Fruit fly (Drosophila melanogaster) whole organism, prepupa: ENCODE measurements around the gene Gr98b.

Experiments
- Blimp-1 ChIP-seq: fragments of 200-800 bp; sonication (Bioruptor generic); optimal IDR thresholded peaks from 3 replicates; lab custom pipeline; 2017; ENCODE audit warnings: missing biosample characterization, missing genetic modification characterization, mild to moderate bottlenecking, moderate library complexity, missing genetic modification reagents
- CG10631 ChIP-seq: fragments of 200-800 bp; sonication (Bioruptor generic); optimal IDR thresholded peaks from 2 replicates; lab custom pipeline; 2016; ENCODE audit warnings: missing biosample characterization, missing genetic modification characterization
- CG10669 ChIP-seq: fragments of 200-800 bp; sonication (Bioruptor generic); optimal IDR thresholded peaks from 3 replicates; lab custom pipeline; 2018; ENCODE audit warnings: missing biosample characterization, mild to moderate bottlenecking, missing genetic modification characterization, moderate library complexity
- CG11294 ChIP-seq: fragments of 200-800 bp; sonication (Bioruptor generic); IDR thresholded peaks from 2 replicates; pipeline ENCODE4 v1.3.6; 2022; ENCODE audit warnings: missing biosample characterization, missing genetic modification characterization
- CG11762 ChIP-seq: fragments of 200-800 bp; sonication (Bioruptor generic); optimal IDR thresholded peaks from 3 replicates; lab custom pipeline; 2016; ENCODE audit warnings: missing biosample characterization, missing genetic modification characterization; ENCODE audit not compliant: insufficient read depth
- CG15336 ChIP-seq: fragments of 200-800 bp; sonication (Bioruptor generic); IDR thresholded peaks from 2 replicates; pipeline ENCODE4 v1.3.6; 2022; ENCODE audit warnings: missing biosample characterization, missing genetic modification characterization
- CG1621 ChIP-seq: fragments of 200-800 bp; sonication (Bioruptor generic); optimal IDR thresholded peaks from 3 replicates; lab custom pipeline; 2018; ENCODE audit warnings: missing biosample characterization, mild to moderate bottlenecking, missing genetic modification characterization
- CG16779 ChIP-seq: fragments of 200-800 bp; sonication (Bioruptor generic); optimal IDR thresholded peaks from 3 replicates; lab custom pipeline; 2017; ENCODE audit warnings: missing biosample characterization, mild to moderate bottlenecking, missing genetic modification characterization
- CG3032 ChIP-seq: fragments of 200-800 bp; optimal IDR thresholded peaks from 2 replicates; lab custom pipeline; 2019; ENCODE audit warnings: missing biosample characterization, mild to moderate bottlenecking, missing genetic modification characterization, moderate library complexity
- CG31627 ChIP-seq: fragments of 200-800 bp; sonication (Bioruptor generic); optimal IDR thresholded peaks from 3 replicates; lab custom pipeline; 2016; ENCODE audit warnings: missing biosample characterization, missing genetic modification characterization
- CG32006 ChIP-seq: fragments of 200-800 bp; sonication (Bioruptor generic); optimal IDR thresholded peaks from 3 replicates; lab custom pipeline; 2017; ENCODE audit warnings: missing biosample characterization, mild to moderate bottlenecking, missing genetic modification characterization
- CG34406 ChIP-seq: fragments of 200-800 bp; sonication (Bioruptor generic); optimal IDR thresholded peaks from 3 replicates; lab custom pipeline; 2016; ENCODE audit warnings: missing biosample characterization, missing genetic modification characterization
- CG3919 ChIP-seq: fragments of 200-800 bp; sonication (Bioruptor generic); optimal IDR thresholded peaks from 3 replicates; lab custom pipeline; 2016; ENCODE audit warnings: missing biosample characterization, missing genetic modification characterization
- CG4318 ChIP-seq: fragments of 200-800 bp; sonication (Bioruptor generic); optimal IDR thresholded peaks from 3 replicates; lab custom pipeline; 2017; ENCODE audit warnings: missing biosample characterization, mild to moderate bottlenecking, missing genetic modification characterization
- CG6163 ChIP-seq: fragments of 200-800 bp; sonication (Bioruptor generic); IDR thresholded peaks from 3 replicates; pipeline ENCODE4 v1.3.6; 2022; ENCODE audit warnings: missing biosample characterization, missing genetic modification characterization
- CG6276 ChIP-seq: fragments of 200-800 bp; sonication (Bioruptor generic); optimal IDR thresholded peaks from 2 replicates; lab custom pipeline; 2017; ENCODE audit warnings: missing biosample characterization, mild to moderate bottlenecking, missing genetic modification characterization
- CG6792 ChIP-seq: fragments of 200-800 bp; sonication (Bioruptor generic); optimal IDR thresholded peaks from 3 replicates; lab custom pipeline; 2016; ENCODE audit warnings: missing biosample characterization, missing genetic modification characterization
- CG6808 ChIP-seq: fragments of 200-800 bp; sonication (Bioruptor generic); optimal IDR thresholded peaks from 3 replicates; lab custom pipeline; 2017; ENCODE audit warnings: missing biosample characterization, missing genetic modification characterization, mild to moderate bottlenecking, moderate library complexity, missing genetic modification reagents
- CG6854 ChIP-seq: fragments of 200-800 bp; sonication (Bioruptor generic); optimal IDR thresholded peaks from 2 replicates; lab custom pipeline; 2017; ENCODE audit warnings: missing biosample characterization, mild to moderate bottlenecking, missing genetic modification characterization
- CG7368 ChIP-seq: fragments of 200-800 bp; sonication (Bioruptor generic); optimal IDR thresholded peaks from 3 replicates; lab custom pipeline; 2016; ENCODE audit warnings: missing biosample characterization, missing genetic modification characterization
- CG8319 ChIP-seq: fragments of 200-800 bp; sonication (Bioruptor generic); optimal IDR thresholded peaks from 3 replicates; lab custom pipeline; 2016; ENCODE audit warnings: missing biosample characterization, missing genetic modification characterization
- CG8632 ChIP-seq: fragments of 200-800 bp; sonication (Bioruptor generic); optimal IDR thresholded peaks from 3 replicates; lab custom pipeline; 2016; ENCODE audit warnings: missing biosample characterization, missing genetic modification characterization
- Eip75B ChIP-seq: fragments of 200-800 bp; sonication (Bioruptor generic); optimal IDR thresholded peaks from 3 replicates; lab custom pipeline; 2016; ENCODE audit warnings: missing biosample characterization, missing genetic modification characterization
- Eip93F ChIP-seq: fragments of 200-800 bp; sonication (Bioruptor generic); optimal IDR thresholded peaks from 2 replicates; lab custom pipeline; 2016; ENCODE audit warnings: missing biosample characterization, mild to moderate bottlenecking, missing genetic modification characterization
- Ets21C ChIP-seq: fragments of 200-800 bp; sonication (Bioruptor generic); optimal IDR thresholded peaks from 3 replicates; lab custom pipeline; 2016; ENCODE audit warnings: missing biosample characterization, missing genetic modification characterization
- Gug ChIP-seq: fragments of 200-800 bp; sonication (Bioruptor generic); IDR thresholded peaks from 2 replicates; pipeline ENCODE4 v1.3.6; 2022; ENCODE audit warnings: missing biosample characterization, missing genetic modification characterization
- Hr38 ChIP-seq: sonication (Bioruptor generic); optimal IDR thresholded peaks from 2 replicates; lab custom pipeline; 2016; ENCODE audit warnings: missing biosample characterization, missing genetic modification characterization
- Hr39 ChIP-seq: fragments of 200-800 bp; sonication (Bioruptor generic); optimal IDR thresholded peaks from 2 replicates; lab custom pipeline; 2016; ENCODE audit warnings: missing biosample characterization, missing genetic modification characterization
- Hr4 ChIP-seq: fragments of 200-800 bp; sonication (Bioruptor generic); optimal IDR thresholded peaks from 3 replicates; lab custom pipeline; 2016; ENCODE audit warnings: missing biosample characterization, missing genetic modification characterization
- Met ChIP-seq: fragments of 200-800 bp; sonication (Bioruptor generic); optimal IDR thresholded peaks from 3 replicates; lab custom pipeline; 2016; ENCODE audit warnings: missing biosample characterization, missing genetic modification characterization
- OdsH ChIP-seq: fragments of 200-800 bp; sonication (Bioruptor generic); optimal IDR thresholded peaks from 3 replicates; lab custom pipeline; 2016; ENCODE audit warnings: missing biosample characterization, missing genetic modification characterization
- Sox14 ChIP-seq: fragments of 200-800 bp; sonication (Bioruptor generic); optimal IDR thresholded peaks from 3 replicates; lab custom pipeline; 2016; ENCODE audit warnings: missing biosample characterization, missing genetic modification characterization
- Sox15 ChIP-seq: fragments of 200-800 bp; sonication (Bioruptor generic); optimal IDR thresholded peaks from 3 replicates; lab custom pipeline; 2016; ENCODE audit warnings: missing biosample characterization, missing genetic modification characterization
- acj6 ChIP-seq: fragments of 200-800 bp; sonication (Bioruptor generic); optimal IDR thresholded peaks from 3 replicates; lab custom pipeline; 2016; ENCODE audit warnings: missing biosample characterization, missing genetic modification characterization
- dac ChIP-seq: fragments of 200-800 bp; sonication (Bioruptor generic); optimal IDR thresholded peaks from 2 replicates; lab custom pipeline; 2017; ENCODE audit warnings: missing biosample characterization, mild to moderate bottlenecking, missing genetic modification characterization
- dsx ChIP-seq: fragments of 200-800 bp; optimal IDR thresholded peaks from 3 replicates; lab custom pipeline; 2019; ENCODE audit warnings: missing biosample characterization, mild to moderate bottlenecking, missing genetic modification characterization, moderate library complexity; ENCODE audit not compliant: poor library complexity, severe bottlenecking
- eg ChIP-seq: fragments of 200-800 bp; sonication (Bioruptor generic); IDR thresholded peaks from 3 replicates; pipeline ENCODE4 v1.3.6; 2022; ENCODE audit warnings: missing biosample characterization, missing genetic modification characterization
- fd59A ChIP-seq: fragments of 200-800 bp; sonication (Bioruptor generic); optimal IDR thresholded peaks from 2 replicates; lab custom pipeline; 2017; ENCODE audit warnings: missing biosample characterization, mild to moderate bottlenecking, missing genetic modification characterization, missing genetic modification reagents
- lz ChIP-seq: fragments of 200-800 bp; sonication (Bioruptor generic); optimal IDR thresholded peaks from 3 replicates; lab custom pipeline; 2016; ENCODE audit warnings: missing biosample characterization, missing genetic modification characterization
- salr ChIP-seq, 2 experiments: fragments of 200-800 bp; sonication (Bioruptor generic); optimal IDR thresholded peaks; 3 replicates each; lab custom pipeline; 2016 to 2018; ENCODE audit warnings: missing biosample characterization in 2 of 2, missing genetic modification characterization in 2 of 2, mild to moderate bottlenecking in 1 of 2
- ss ChIP-seq, 2 experiments: fragments of 200-800 bp; sonication (Bioruptor generic); optimal IDR thresholded peaks; 2 replicates in 1 of 2; 3 replicates in 1 of 2; lab custom pipeline; 2017 to 2018; ENCODE audit warnings: mild to moderate bottlenecking in 2 of 2, missing biosample characterization in 2 of 2, missing genetic modification characterization in 2 of 2, moderate library complexity in 1 of 2

Gene Gr98b

dm6 chr3R:27569706-27570105 lies 27.4 kb downstream of the Gr98b start (continued):
- TF ChIP-seq CG3032 (peak; percentile 67), ss (GFP tag; optimal IDR thresholded peaks at IDR 0.05; lab: Kevin White, UChicago) (peak in 1 of 2 experiments; percentile 81), CG10669 (GFP tag; lab: Kevin White, UChicago) (peak; percentile 82), CG1621 (tag; lab: Kevin White, UChicago) (no peak), salr (GFP tag; optimal IDR thresholded peaks at IDR 0.05; lab: Kevin White, UChicago) (peak in 1 of 2 experiments; percentile 32), dsx (GFP tag; lab: Kevin White, UChicago) (peak; percentile 66), CG34406 (no peak), CG6276 (GFP tag; lab: Kevin White, UChicago) (peak; percentile 94), fd59A (GFP tag; lab: Kevin White, UChicago) (peak; percentile 49), Hr39 (no peak), CG3919 (GFP tag; lab: Kevin White, UChicago) (peak; percentile 95), Hr38 (GFP tag; lab: Kevin White, UChicago) (peak; percentile 61), CG6163 (GFP tag; lab: Robert Waterston, UW) (peak; percentile 95), CG15336 (GFP tag; lab: Robert Waterston, UW) (peak; percentile 97), OdsH (GFP tag; lab: Kevin White, UChicago) (no peak), lz (GFP tag; lab: Kevin White, UChicago) (peak; percentile 89), acj6 (GFP tag; lab: Kevin White, UChicago) (no peak), Eip75B (no peak), eg (GFP tag; lab: Robert Waterston, UW) (peak; percentile 98), CG6808 (GFP tag; lab: Kevin White, UChicago) (peak; percentile 74), CG6854 (GFP tag; lab: Kevin White, UChicago) (peak; percentile 70), Blimp-1 (GFP tag; lab: Kevin White, UChicago) (peak; percentile 70), dac (GFP tag; lab: Kevin White, UChicago) (peak; percentile 91), Met (GFP tag; lab: Kevin White, UChicago) (peak; percentile 92), CG31627 (GFP tag; lab: Kevin White, UChicago) (peak; percentile 89), Sox14 (GFP tag; lab: Kevin White, UChicago) (peak; percentile 88), CG10631 (GFP tag; lab: Kevin White, UChicago) (peak; percentile 77), CG11294 (GFP tag; lab: Robert Waterston, UW) (peak; percentile 93), CG16779 (tag; lab: Kevin White, UChicago) (peak; percentile 74), CG32006 (GFP tag; lab: Kevin White, UChicago) (peak; percentile 94), CG4318 (GFP tag; lab: Kevin White, UChicago) (no peak), CG8632 (GFP tag; lab: Kevin White, UChicago) (peak; percentile 74), CG11762 (peak; percentile 87), Sox15 (peak; percentile 72)

dm6 chr3R:27570692-27571091 lies 28.4 kb downstream of the Gr98b start:
- TF ChIP-seq CG4318 (GFP tag; lab: Kevin White, UChicago) (no peak), CG3032 (no peak), CG8319 (GFP tag; lab: Kevin White, UChicago) (no peak), Hr4 (GFP tag; lab: Kevin White, UChicago) (no peak), Eip75B (no peak), CG6792 (no peak), Gug (no peak), Met (GFP tag; lab: Kevin White, UChicago) (no peak), Sox15 (no peak), CG6276 (GFP tag; lab: Kevin White, UChicago) (no peak), Ets21C (GFP tag; lab: Kevin White, UChicago) (no peak), CG7368 (GFP tag; lab: Kevin White, UChicago) (no peak), CG31627 (GFP tag; lab: Kevin White, UChicago) (no peak), CG6163 (GFP tag; lab: Robert Waterston, UW) (no peak), dsx (GFP tag; lab: Kevin White, UChicago) (no peak), CG3919 (GFP tag; lab: Kevin White, UChicago) (no peak), dac (GFP tag; lab: Kevin White, UChicago) (no peak), CG10631 (GFP tag; lab: Kevin White, UChicago) (no peak), Eip93F (no peak), CG11294 (GFP tag; lab: Robert Waterston, UW) (no peak)
